Worm (Caenorhabditis elegans) whole organism, L1 larva: ENCODE measurements around the gene M03F8.6.

ENCODE experiments used
- dsc-1 ChIP-seq: sonication (generic microtip); optimal IDR thresholded peaks from 2 replicates; lab custom pipeline; 2016; ENCODE audit warnings: mild to moderate bottlenecking, missing genetic modification characterization, missing compliant biosample characterization
- efl-1 ChIP-seq, 4 experiments: fragments of 150-350 bp; optimal IDR thresholded peaks in 3 of 4; peaks in 1 of 4; 1 replicate in 1 of 4; 2 replicates in 3 of 4; lab custom pipeline; 2014; ENCODE audit warnings: missing biosample characterization in 2 of 4, missing genetic modification characterization in 2 of 4, missing genetic modification reagents in 2 of 4
- ets-5 ChIP-seq: fragments of 200-800 bp; sonication (Bioruptor generic); IDR thresholded peaks from 2 replicates; pipeline ENCODE4 v1.3.6; 2022; ENCODE audit warnings: missing genetic modification characterization, missing compliant biosample characterization
- lin-15B ChIP-seq: fragments of 150-350 bp; sonication (generic microtip); optimal IDR thresholded peaks from 3 replicates; lab custom pipeline; 2014; ENCODE audit warnings: missing biosample characterization, missing genetic modification characterization
- mab-9 ChIP-seq: fragments of 200-800 bp; sonication (Bioruptor generic); IDR thresholded peaks from 2 replicates; pipeline ENCODE4 v1.3.6; 2022; ENCODE audit warnings: missing genetic modification reagents, missing genetic modification characterization, missing compliant biosample characterization
- pag-3 ChIP-seq: sonication (generic microtip); optimal IDR thresholded peaks from 2 replicates; lab custom pipeline; 2017; ENCODE audit warnings: missing genetic modification characterization, mild to moderate bottlenecking, missing compliant biosample characterization, antibody characterized with exemption, borderline replicate concordance; ENCODE audit not compliant: insufficient read depth
- sox-4 ChIP-seq: sonication (generic microtip); optimal IDR thresholded peaks from 2 replicates; lab custom pipeline; 2016; ENCODE audit warnings: missing genetic modification characterization, missing compliant biosample characterization
- unc-130 ChIP-seq: fragments of 150-350 bp; optimal IDR thresholded peaks from 2 replicates; lab custom pipeline; 2017; ENCODE audit warnings: missing biosample characterization, missing genetic modification characterization, inconsistent platforms
- unc-30 ChIP-seq: sonication (generic microtip); optimal IDR thresholded peaks from 2 replicates; lab custom pipeline; 2017; ENCODE audit warnings: missing biosample characterization, missing genetic modification characterization
- unc-86 ChIP-seq: sonication (generic microtip); optimal IDR thresholded peaks from 2 replicates; lab custom pipeline; 2016; ENCODE audit warnings: missing genetic modification characterization, missing compliant biosample characterization
- zag-1 ChIP-seq: fragments of 150-350 bp; optimal IDR thresholded peaks from 2 replicates; lab custom pipeline; 2014; ENCODE audit warnings: missing biosample characterization, missing genetic modification characterization

Gene M03F8.6

DNA sequence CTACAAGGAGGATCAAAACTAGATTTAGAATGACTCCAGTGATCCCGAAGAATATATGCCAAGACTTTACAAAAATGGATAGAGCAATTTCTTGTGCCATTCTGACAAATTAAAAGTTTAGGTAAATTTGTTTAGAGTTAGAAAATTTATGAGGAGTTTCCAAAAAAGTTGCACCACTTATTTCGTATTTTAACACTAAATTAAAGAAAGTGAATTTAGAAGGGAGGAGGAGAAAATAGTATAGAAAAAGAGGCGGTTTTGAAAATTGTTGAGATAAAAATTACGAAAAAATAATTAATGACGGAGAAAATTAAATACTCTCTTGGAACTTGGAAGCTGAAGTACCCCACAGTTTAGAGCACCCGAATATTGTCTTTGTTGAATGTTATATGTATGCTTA, 48.4 kb downstream of the M03F8.6 start, which contains the start of gene srd-15:
Gene srd-15, minus strand, starts transcription at position 101 of the 400 bp plus-strand sequence.
- TF ChIP-seq unc-30 (tag; lab: Kevin White, UChicago) (no peak), sox-4 (tag; lab: Kevin White, UChicago) (no peak), pag-3 (tag; lab: Kevin White, UChicago) (no peak), lin-15B (tag; lab: Kevin White, UChicago) (no peak), unc-130 (tag; lab: Kevin White, UChicago) (no peak), unc-86 (tag; lab: Kevin White, UChicago) (no peak), ets-5 (GFP tag; lab: Robert Waterston, UW) (no peak), zag-1 (no peak), efl-1 (optimal IDR thresholded peaks at IDR 0.05; lab: Kevin White, UChicago) (no peak), efl-1 (GFP tag; optimal IDR thresholded peaks at IDR 0.05 in 1 of 2; lab: Kevin White, UChicago) (no peak), mab-9 (GFP tag; lab: Robert Waterston, UW) (no peak), dsc-1 (tag; lab: Kevin White, UChicago) (no peak)
- TF ChIP-seq, all 84 proteins: peak for 0
